Worm (Caenorhabditis elegans): ENCODE results near the gene F54D10.4.
"Not testable (repeated sequence)": the region's sequence is repeated elsewhere in the genome, so short reads cannot be mapped to it uniquely, and the experiment has no call there.

- not testable (repeated sequence) for TF ChIP-seq ets-7 (tag; optimal IDR thresholded peaks at IDR 0.05); ama-1 (optimal IDR thresholded peaks at IDR 0.05); hmbx-1 (tag; optimal IDR thresholded peaks at IDR 0.05); tra-4 (tag; optimal IDR thresholded peaks at IDR 0.05); hmg-4 (GFP tag; optimal IDR thresholded peaks at IDR 0.05); sea-1 (GFP tag; conservative IDR thresholded peaks at IDR 0.05); flt-1 (GFP tag; IDR thresholded peaks at IDR 0.05); aly-1 (tag; optimal IDR thresholded peaks at IDR 0.05); ceh-13 (GFP tag; optimal IDR thresholded peaks at IDR 0.05); tbx-11 (GFP tag; IDR thresholded peaks at IDR 0.05); ceh-36 (tag; optimal IDR thresholded peaks at IDR 0.05); hnd-1 (tag; optimal IDR thresholded peaks at IDR 0.05); tbx-37 (GFP tag; conservative IDR thresholded peaks at IDR 0.05); B0310.2 (tag; optimal IDR thresholded peaks at IDR 0.05)
These were observed 9.5 kb upstream of the F54D10.4 start, which contains the start of gene fbxa-24 for ce11 chrII:3816251-3816849.

All from whole organism, early embryonic.